Worm (Caenorhabditis elegans) whole organism, young adult: ENCODE results near the gene snt-1.
A peak's percentile ranks its signal among the peaks of the same experiment; 100 is the strongest.
"Not testable (repeated sequence)": the region's sequence is repeated elsewhere in the genome, so short reads cannot be mapped to it uniquely, and the experiment has no call there.

Experiments used
- B0019.2 ChIP-seq: fragments of 200-800 bp; sonication (Bioruptor generic); conservative IDR thresholded peaks from 2 replicates; pipeline ENCODE4 v1.3.6; 2022; ENCODE audit warnings: missing genetic modification reagents, missing genetic modification characterization, missing compliant biosample characterization
- B0336.3 ChIP-seq: fragments of 200-800 bp; sonication (Bioruptor generic); IDR thresholded peaks from 2 replicates; pipeline ENCODE4 v1.3.6; 2022; ENCODE audit warnings: missing genetic modification characterization, missing compliant biosample characterization
- F10E7.11 ChIP-seq: sonication (generic microtip); optimal IDR thresholded peaks from 2 replicates; lab custom pipeline; 2017; ENCODE audit warnings: mild to moderate bottlenecking, missing genetic modification characterization, moderate library complexity, missing compliant biosample characterization
- F22D6.2 ChIP-seq: sonication (generic microtip); optimal IDR thresholded peaks from 2 replicates; lab custom pipeline; 2016; ENCODE audit warnings: mild to moderate bottlenecking, missing genetic modification characterization, missing compliant biosample characterization
- T26A5.8 ChIP-seq: sonication (generic microtip); optimal IDR thresholded peaks from 2 replicates; lab custom pipeline; 2016; ENCODE audit warnings: missing genetic modification characterization, missing compliant biosample characterization
- ZK185.1 ChIP-seq: sonication (generic microtip); optimal IDR thresholded peaks from 2 replicates; lab custom pipeline; 2016; ENCODE audit warnings: mild to moderate bottlenecking, missing genetic modification characterization, missing compliant biosample characterization; ENCODE audit not compliant: poor library complexity, severe bottlenecking
- aptf-2 ChIP-seq: fragments of 200-800 bp; sonication (Bioruptor generic); conservative IDR thresholded peaks from 2 replicates; pipeline ENCODE4 v1.3.6; 2022; ENCODE audit warnings: missing genetic modification reagents, missing genetic modification characterization, missing compliant biosample characterization
- cebp-1 ChIP-seq, 2 experiments: fragments of 200-800 bp in 1 of 2; sonication (Bioruptor generic) in 1 of 2; sonication (generic microtip) in 1 of 2; IDR thresholded peaks in 1 of 2; optimal IDR thresholded peaks in 1 of 2; 2 replicates each; pipeline versions ENCODE4 v1.3.6 to Lab custom; 2017 to 2022; ENCODE audit warnings: missing compliant biosample characterization in 2 of 2, missing genetic modification characterization in 2 of 2, mild to moderate bottlenecking in 1 of 2, missing genetic modification reagents in 1 of 2, moderate library complexity in 1 of 2
- ceh-27 ChIP-seq: fragments of 200-800 bp; sonication (Bioruptor generic); optimal IDR thresholded peaks from 2 replicates; lab custom pipeline; 2018; ENCODE audit warnings: mild to moderate bottlenecking, missing genetic modification characterization, moderate library complexity, missing compliant biosample characterization
- egrh-3 ChIP-seq: fragments of 200-800 bp; sonication (Bioruptor generic); IDR thresholded peaks from 2 replicates; pipeline ENCODE4 v1.3.6; 2022; ENCODE audit warnings: missing genetic modification reagents, missing genetic modification characterization, missing compliant biosample characterization
- him-1 ChIP-seq: sonication (generic microtip); optimal IDR thresholded peaks from 2 replicates; lab custom pipeline; 2016; ENCODE audit warnings: missing genotype, missing genetic modification reagents, missing genetic modification characterization, missing compliant biosample characterization
- hsf-1 ChIP-seq: fragments of 200-800 bp; sonication (Bioruptor generic); IDR thresholded peaks from 2 replicates; pipeline ENCODE4 v1.3.6; 2022; ENCODE audit warnings: missing genetic modification reagents, missing genetic modification characterization, missing compliant biosample characterization
- madf-10 ChIP-seq: sonication (generic microtip); optimal IDR thresholded peaks from 2 replicates; lab custom pipeline; 2016; ENCODE audit warnings: mild to moderate bottlenecking, missing genetic modification characterization, missing compliant biosample characterization
- mxl-1 ChIP-seq: sonication (generic microtip); optimal IDR thresholded peaks from 2 replicates; lab custom pipeline; 2016; ENCODE audit warnings: missing genetic modification characterization, missing compliant biosample characterization
- nfya-1 ChIP-seq: sonication (generic microtip); optimal IDR thresholded peaks from 2 replicates; lab custom pipeline; 2017; ENCODE audit warnings: antibody characterized with exemption, missing compliant biosample characterization, missing genetic modification characterization, borderline replicate concordance; ENCODE audit not compliant: insufficient read depth
- nhr-179 ChIP-seq: sonication (generic microtip); optimal IDR thresholded peaks from 2 replicates; lab custom pipeline; 2016; ENCODE audit warnings: mild to moderate bottlenecking, missing genetic modification characterization, missing compliant biosample characterization
- nhr-80 ChIP-seq: sonication (generic microtip); optimal IDR thresholded peaks from 2 replicates; lab custom pipeline; 2016; ENCODE audit warnings: missing genetic modification characterization, missing compliant biosample characterization
- nhr-90 ChIP-seq: sonication (generic microtip); optimal IDR thresholded peaks from 2 replicates; lab custom pipeline; 2016; ENCODE audit warnings: missing genotype, mild to moderate bottlenecking, missing genetic modification characterization, missing compliant biosample characterization
- rec-8 ChIP-seq, 2 experiments: sonication (generic microtip); optimal IDR thresholded peaks; 2 replicates each; lab custom pipeline; 2016; ENCODE audit warnings: mild to moderate bottlenecking in 2 of 2, missing genetic modification characterization in 2 of 2, missing genetic modification reagents in 2 of 2, missing genotype in 2 of 2, missing biosample characterization in 1 of 2, missing compliant biosample characterization in 1 of 2, moderate library complexity in 1 of 2
- repo-1 ChIP-seq: sonication (generic microtip); optimal IDR thresholded peaks from 2 replicates; lab custom pipeline; 2017; ENCODE audit warnings: mild to moderate bottlenecking, missing genetic modification characterization, missing compliant biosample characterization
- snpc-4 ChIP-seq, 5 experiments: fragments of 150-350 bp in 1 of 5; sonication (generic microtip) in 4 of 5; optimal IDR thresholded peaks; 2 replicates each; lab custom pipeline; 2014 to 2018; ENCODE audit warnings: missing genetic modification characterization in 5 of 5, missing biosample characterization in 3 of 5, antibody characterized with exemption in 2 of 5, mild to moderate bottlenecking in 2 of 5, missing compliant biosample characterization in 2 of 5, missing genotype in 2 of 5, moderate library complexity in 2 of 5, missing genetic modification reagents in 1 of 5
- somi-1 ChIP-seq: fragments of 200-800 bp; sonication (Bioruptor generic); optimal IDR thresholded peaks from 2 replicates; lab custom pipeline; 2018; ENCODE audit warnings: mild to moderate bottlenecking, missing genetic modification characterization, missing compliant biosample characterization
- sptf-2 ChIP-seq: fragments of 200-800 bp; sonication (Bioruptor generic); optimal IDR thresholded peaks from 2 replicates; lab custom pipeline; 2018; ENCODE audit warnings: mild to moderate bottlenecking, missing genetic modification characterization, missing compliant biosample characterization
- zim-3 ChIP-seq: sonication (generic microtip); optimal IDR thresholded peaks from 2 replicates; lab custom pipeline; 2017; ENCODE audit warnings: mild to moderate bottlenecking, missing genetic modification characterization, moderate library complexity, missing compliant biosample characterization
- ztf-18 ChIP-seq: sonication (generic microtip); optimal IDR thresholded peaks from 2 replicates; lab custom pipeline; 2016; ENCODE audit warnings: missing genotype, mild to moderate bottlenecking, missing genetic modification characterization, missing compliant biosample characterization
- ztf-25 ChIP-seq: fragments of 200-800 bp; sonication (Bioruptor generic); IDR thresholded peaks from 2 replicates; pipeline ENCODE4 v1.3.6; 2022; ENCODE audit warnings: missing genetic modification reagents, missing genetic modification characterization, missing compliant biosample characterization
- ztf-6 ChIP-seq: fragments of 200-800 bp; sonication (Bioruptor generic); IDR thresholded peaks from 2 replicates; pipeline ENCODE4 v1.3.6; 2022; ENCODE audit warnings: missing genetic modification reagents, missing genetic modification characterization, missing compliant biosample characterization

Gene snt-1

ce11 chrII:6810663-6811062 is at the start of gene snt-1:
snt-1 (plus strand) TSS chrII:6810963.
- TF ChIP-seq nhr-80 (tag; lab: Kevin White, UChicago): no peak
- TF ChIP-seq T26A5.8 (tag; lab: Kevin White, UChicago): no peak
- no peak for TF ChIP-seq aptf-2 (GFP tag; lab: Robert Waterston, UW)
- no peak for TF ChIP-seq nfya-1 (tag; lab: Kevin White, UChicago)
- TF ChIP-seq ZK185.1: no peak
- TF ChIP-seq ztf-6 (GFP tag; lab: Robert Waterston, UW): no peak
- no peak for TF ChIP-seq sptf-2 (GFP tag; lab: Kevin White, UChicago)

- no peak for TF ChIP-seq B0336.3 (GFP tag; lab: Robert Waterston, UW)
- no peak for TF ChIP-seq aptf-2 (GFP tag; lab: Robert Waterston, UW)
- TF ChIP-seq ztf-18 (tag; lab: Kevin White, UChicago): no peak
- no peak for TF ChIP-seq somi-1 (GFP tag; lab: Kevin White, UChicago)
- TF ChIP-seq mxl-1 (tag; lab: Kevin White, UChicago): no peak
- no peak for TF ChIP-seq madf-10 (tag; lab: Kevin White, UChicago)
- TF ChIP-seq nhr-80 (tag; lab: Kevin White, UChicago): no peak
- no peak for TF ChIP-seq nhr-90 (tag; lab: Kevin White, UChicago)
- TF ChIP-seq B0019.2 (GFP tag; lab: Robert Waterston, UW): no peak
These were observed 46.0 kb upstream of the snt-1 start, which contains the start of gene nlp-50 for ce11 chrII:6764734-6765133. nlp-50 (plus strand) TSS chrII:6765034.

DNA sequence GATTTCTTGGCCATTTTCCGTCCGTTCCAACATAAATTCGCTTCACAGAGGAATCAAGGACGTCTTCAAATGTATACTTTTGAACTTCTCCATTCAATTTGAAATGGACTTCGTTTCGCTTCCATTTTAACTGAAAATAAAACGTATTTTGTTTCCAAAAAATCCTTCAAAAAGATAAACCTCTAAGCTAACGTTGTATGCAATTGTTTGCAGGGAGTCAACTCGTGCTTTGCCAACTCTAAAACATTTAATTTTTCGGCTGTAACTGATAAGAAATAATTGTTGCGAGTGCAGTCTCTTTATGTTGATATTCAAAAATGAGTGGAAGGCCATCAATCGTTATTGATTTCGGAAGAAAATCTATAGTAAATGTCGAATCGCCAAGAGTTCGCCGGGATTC is 42.7 kb upstream of the snt-1 start, which contains the start of gene F41G3.18:
F41G3.18 (plus strand) TSS at position 301 of the 400 bp plus-strand sequence.
- TF ChIP-seq rec-8 (tag; optimal IDR thresholded peaks at IDR 0.05; lab: Kevin White, UChicago) (no peak), cebp-1 (GFP tag; IDR thresholded peaks at IDR 0.05; lab: Robert Waterston, UW) (no peak), cebp-1 (tag; optimal IDR thresholded peaks at IDR 0.05; lab: Kevin White, UChicago) (no peak), B0336.3 (GFP tag; lab: Robert Waterston, UW) (no peak), B0019.2 (GFP tag; lab: Robert Waterston, UW) (no peak), ztf-25 (GFP tag; lab: Robert Waterston, UW) (no peak), nhr-179 (tag; lab: Kevin White, UChicago) (no peak), nhr-80 (tag; lab: Kevin White, UChicago) (peak; percentile 51)
- TF ChIP-seq, all 124 proteins: peak for 1

DNA sequence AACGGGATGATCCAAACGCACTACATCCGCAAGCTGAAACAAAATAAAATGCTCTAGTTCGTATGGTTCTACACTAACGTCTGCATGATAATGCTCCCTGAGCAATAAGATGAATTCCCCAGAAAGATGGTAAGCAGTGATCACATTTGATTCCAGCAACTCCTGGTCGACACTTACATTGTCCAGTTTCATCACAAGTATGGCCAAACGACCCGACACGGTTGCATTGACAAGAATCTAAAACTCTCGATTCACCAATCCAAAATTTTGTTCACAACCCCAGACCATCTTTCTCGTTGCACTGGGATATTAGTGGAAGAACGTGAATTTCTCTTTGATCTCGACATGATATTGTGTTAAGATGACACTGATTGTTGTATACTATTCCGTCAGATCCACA is 40.7 kb upstream of the snt-1 start:
- no peak for TF ChIP-seq snpc-4 (GFP tag; optimal IDR thresholded peaks at IDR 0.05; lab: Kevin White, UChicago)
- TF ChIP-seq snpc-4 (tag; optimal IDR thresholded peaks at IDR 0.05; lab: Kevin White, UChicago): no peak
- TF ChIP-seq hsf-1 (GFP tag; lab: Robert Waterston, UW): no peak
- no peak for TF ChIP-seq B0019.2 (GFP tag; lab: Robert Waterston, UW)
- no peak for TF ChIP-seq zim-3 (tag; lab: Kevin White, UChicago)

- TF ChIP-seq ceh-27 (GFP tag; lab: Kevin White, UChicago): peak; percentile 50
- no peak for TF ChIP-seq F10E7.11 (tag; lab: Kevin White, UChicago)
- TF ChIP-seq him-1 (tag; lab: Kevin White, UChicago): no peak
- no peak for TF ChIP-seq zim-3 (tag; lab: Kevin White, UChicago)
- no peak for TF ChIP-seq egrh-3
These were observed 38.3 kb upstream of the snt-1 start for ce11 chrII:6772482-6772881.

DNA sequence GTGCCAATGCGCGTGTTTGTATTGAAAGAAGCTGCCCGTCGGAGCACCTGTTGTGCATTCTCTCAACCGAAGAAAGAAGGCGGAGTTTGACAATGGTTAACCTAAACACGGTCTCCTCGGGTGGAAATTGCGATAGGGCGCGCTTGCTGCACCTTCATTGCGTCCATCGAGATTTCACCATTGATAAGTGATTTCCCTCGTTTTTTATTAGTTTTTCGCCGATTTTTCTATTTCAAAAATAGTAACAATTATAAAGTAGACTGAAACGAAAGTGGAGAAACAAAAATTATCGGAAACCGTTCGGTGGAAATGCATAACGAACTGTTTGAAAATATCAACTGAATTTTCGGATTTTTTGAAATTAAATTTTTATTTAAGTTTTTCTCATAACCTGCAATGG is 35.7 kb upstream of the snt-1 start, which contains the start of gene agr-1:
agr-1 (minus strand) TSS at position 101 of the 400 bp plus-strand sequence.
- TF ChIP-seq repo-1, F22D6.2, him-1 (tag; lab: Kevin White, UChicago): not testable (repeated sequence)
